Comparison of ENCODE assay signal across 1 fruit fly cellular context in the genomic region with DNA sequence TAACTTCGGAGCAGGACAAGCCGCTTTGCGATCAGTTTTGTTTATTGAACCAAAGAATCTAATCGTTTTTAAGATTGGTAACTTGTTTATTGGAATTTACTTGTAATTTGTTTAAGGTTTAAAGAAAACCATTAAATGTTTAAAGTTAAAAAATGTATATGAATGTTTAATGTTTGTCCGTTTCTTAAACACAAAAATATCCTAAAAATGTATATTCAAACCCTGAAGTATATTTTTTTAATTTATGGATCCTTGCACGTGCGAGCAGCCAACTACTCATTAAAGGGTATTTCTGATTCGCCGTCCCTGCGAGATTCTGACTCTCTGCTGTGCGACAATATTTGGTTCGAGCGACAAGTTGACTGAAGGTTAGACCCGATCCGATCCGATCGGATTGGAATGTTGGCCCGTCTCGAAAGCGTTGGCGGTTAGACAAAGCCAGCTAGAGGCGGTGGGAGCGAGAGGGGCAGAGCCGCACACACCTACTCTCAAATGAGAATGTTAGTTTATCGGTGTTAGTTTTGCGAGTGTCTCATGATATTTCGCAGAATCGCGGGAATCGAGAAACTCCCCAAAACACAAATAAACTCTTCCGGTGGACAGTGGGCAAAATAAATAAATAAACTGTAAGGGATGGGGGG.
TF ChIP-seq lines count a peak whose summit lies in the region.

No protein-coding gene starts in this region.

TF ChIP-seq in whole organism, embryonic, 481 proteins besides CTCF, POLR2A, EP300 and RAD21 (continued from another document and continues in another):
- TF ChIP-seq az2 (GFP tag; optimal IDR thresholded peaks at IDR 0.05; lab: Kevin White, UChicago) (peak; percentile 79), yki (optimal IDR thresholded peaks at IDR 0.05; lab: Kevin White, UChicago) (no peak), CG12659 (GFP tag; optimal IDR thresholded peaks at IDR 0.05; lab: Kevin White, UChicago) (peak; percentile 93), CG12155 (GFP tag; optimal IDR thresholded peaks at IDR 0.05; lab: Kevin White, UChicago) (peak; percentile 76), ap (GFP tag; IDR thresholded peaks at IDR 0.05; lab: Robert Waterston, UW) (peak; percentile 43; the same call in 1 of the 2 replicates), ind (GFP tag; optimal IDR thresholded peaks at IDR 0.05; lab: Kevin White, UChicago) (peak; percentile 76), CG12299 (tag; optimal IDR thresholded peaks at IDR 0.05; lab: Kevin White, UChicago) (peak; percentile 82), Fer3 (tag; optimal IDR thresholded peaks at IDR 0.05; lab: Kevin White, UChicago) (peak; percentile 79), lilli (GFP tag; optimal IDR thresholded peaks at IDR 0.05; lab: Kevin White, UChicago) (peak; percentile 89), Dad (GFP tag; optimal IDR thresholded peaks at IDR 0.05; lab: Kevin White, UChicago) (peak; percentile 77), en (GFP tag; optimal IDR thresholded peaks at IDR 0.05; lab: Kevin White, UChicago) (peak; percentile 59), CG18262 (tag; optimal IDR thresholded peaks at IDR 0.05; lab: Kevin White, UChicago) (peak; percentile 92), CG6813 (GFP tag; optimal IDR thresholded peaks at IDR 0.05; lab: Kevin White, UChicago) (peak; percentile 81), CG7271 (tag; optimal IDR thresholded peaks at IDR 0.05; lab: Kevin White, UChicago) (no peak), sisA (GFP tag; IDR thresholded peaks at IDR 0.05; lab: Robert Waterston, UW) (peak; percentile 73), CG7556 (GFP tag; optimal IDR thresholded peaks at IDR 0.05; lab: Kevin White, UChicago) (peak; percentile 96), dysf (GFP tag; IDR thresholded peaks at IDR 0.05; lab: Robert Waterston, UW) (peak; percentile 87; the same call in 2 of the 3 replicates), CG18476 (GFP tag; optimal IDR thresholded peaks at IDR 0.05; lab: Kevin White, UChicago) (peak; percentile 85), btn (GFP tag; optimal IDR thresholded peaks at IDR 0.05; lab: Kevin White, UChicago) (peak; percentile 51), NK7.1 (GFP tag; optimal IDR thresholded peaks at IDR 0.05; lab: Kevin White, UChicago) (peak; percentile 79), CG31388 (GFP tag; optimal IDR thresholded peaks at IDR 0.05; lab: Kevin White, UChicago) (peak; percentile 4), chm (GFP tag; IDR thresholded peaks at IDR 0.05; lab: Robert Waterston, UW) (no peak), CG17359 (tag; optimal IDR thresholded peaks at IDR 0.05; lab: Kevin White, UChicago) (peak; percentile 80), CG4707 (GFP tag; optimal IDR thresholded peaks at IDR 0.05; lab: Kevin White, UChicago) (no peak), CG14965 (GFP tag; optimal IDR thresholded peaks at IDR 0.05; lab: Kevin White, UChicago; ENCODE audit: borderline replicate concordance) (peak; percentile 18), CG9609 (GFP tag; optimal IDR thresholded peaks at IDR 0.05; lab: Kevin White, UChicago) (peak; percentile 75), zfh2 (GFP tag; optimal IDR thresholded peaks at IDR 0.05; lab: Kevin White, UChicago) (peak; percentile 80), Aef1 (GFP tag; IDR thresholded peaks at IDR 0.05; lab: Robert Waterston, UW) (peak; percentile 64), CG18764 (GFP tag; optimal IDR thresholded peaks at IDR 0.05; lab: Kevin White, UChicago) (peak; percentile 68), CG17568 (GFP tag; optimal IDR thresholded peaks at IDR 0.05; lab: Kevin White, UChicago) (peak; percentile 83), CG10366 (GFP tag; IDR thresholded peaks at IDR 0.05; lab: Robert Waterston, UW) (peak; percentile 65), CG13624 (GFP tag; optimal IDR thresholded peaks at IDR 0.05; lab: Kevin White, UChicago) (peak; percentile 87), sd (tag; optimal IDR thresholded peaks at IDR 0.05; lab: Kevin White, UChicago) (peak; percentile 99), Dek (tag; optimal IDR thresholded peaks at IDR 0.05; lab: Kevin White, UChicago) (peak; percentile 83), emc (GFP tag; optimal IDR thresholded peaks at IDR 0.05; lab: Kevin White, UChicago) (peak; percentile 69), Optix (GFP tag; IDR thresholded peaks at IDR 0.05; lab: Robert Waterston, UW) (peak; percentile 45; the same call in 1 of the 3 replicates), B-H1 (GFP tag; IDR thresholded peaks at IDR 0.05; lab: Robert Waterston, UW) (peak; percentile 22; the same call in 1 of the 3 replicates), CG1792 (GFP tag; optimal IDR thresholded peaks at IDR 0.05; lab: Kevin White, UChicago) (peak; percentile 50), Sox100B (GFP tag; optimal IDR thresholded peaks at IDR 0.05; lab: Kevin White, UChicago) (peak; percentile 94), Bdp1 (GFP tag; optimal IDR thresholded peaks at IDR 0.05; lab: Kevin White, UChicago) (peak; percentile 64), CG11093 (GFP tag; IDR thresholded peaks at IDR 0.05; lab: Robert Waterston, UW) (peak; percentile 74; the same call in 2 of the 3 replicates), Jarid2 (GFP tag; optimal IDR thresholded peaks at IDR 0.05; lab: Kevin White, UChicago) (peak; percentile 57), CG9817 (tag; optimal IDR thresholded peaks at IDR 0.05; lab: Kevin White, UChicago) (peak; percentile 71), CG7357 (GFP tag; IDR thresholded peaks at IDR 0.05; lab: Robert Waterston, UW) (peak; percentile 72), CG7745 (tag; optimal IDR thresholded peaks at IDR 0.05; lab: Kevin White, UChicago) (no peak), Usf (GFP tag; optimal IDR thresholded peaks at IDR 0.05; lab: Kevin White, UChicago) (peak; percentile 82), Dref (GFP tag; IDR thresholded peaks at IDR 0.05; lab: Robert Waterston, UW) (no peak), PHDP (tag; optimal IDR thresholded peaks at IDR 0.05; lab: Kevin White, UChicago) (peak; percentile 89), slou (GFP tag; optimal IDR thresholded peaks at IDR 0.05; lab: Kevin White, UChicago) (peak; percentile 72), CG10959 (GFP tag; IDR thresholded peaks at IDR 0.05; lab: Robert Waterston, UW) (peak; percentile 37), tx (GFP tag; optimal IDR thresholded peaks at IDR 0.05; lab: Kevin White, UChicago) (peak; percentile 71), Dfd (GFP tag; optimal IDR thresholded peaks at IDR 0.05; lab: Kevin White, UChicago) (no peak), CG7786 (GFP tag; optimal IDR thresholded peaks at IDR 0.05; lab: Kevin White, UChicago) (peak; percentile 82), CG11085 (GFP tag; IDR thresholded peaks at IDR 0.05; lab: Robert Waterston, UW) (no peak), CG4424 (GFP tag; optimal IDR thresholded peaks at IDR 0.05; lab: Kevin White, UChicago) (peak; percentile 84), Rx (GFP tag; IDR thresholded peaks at IDR 0.05; lab: Robert Waterston, UW) (0 out of 2 replicates have a peak, but pooled peaks have one; percentile 25), CG8281 (tag; optimal IDR thresholded peaks at IDR 0.05; lab: Kevin White, UChicago) (peak; percentile 67), CG2129 (GFP tag; IDR thresholded peaks at IDR 0.05; lab: Robert Waterston, UW; ENCODE audit: partially characterized antibody) (no peak), CG7372 (GFP tag; IDR thresholded peaks at IDR 0.05; lab: Robert Waterston, UW) (peak; percentile 63; the same call in 1 of the 2 replicates), ems (GFP tag; optimal IDR thresholded peaks at IDR 0.05; lab: Kevin White, UChicago) (peak; percentile 80), Scr (GFP tag; IDR thresholded peaks at IDR 0.05; lab: Robert Waterston, UW; ENCODE audit: partially characterized antibody) (no peak), ttk (GFP tag; IDR thresholded peaks at IDR 0.05; lab: Robert Waterston, UW) (peak; percentile 40; the same call in 1 of the 2 replicates), Hr51 (GFP tag; optimal IDR thresholded peaks at IDR 0.05; lab: Kevin White, UChicago) (peak; percentile 82 to 92), otp (GFP tag; IDR thresholded peaks at IDR 0.05; lab: Robert Waterston, UW) (0 out of 3 replicates have a peak, but pooled peaks have one; percentile 6), Hey (tag; optimal IDR thresholded peaks at IDR 0.05; lab: Kevin White, UChicago) (no peak), CG14050 (GFP tag; IDR thresholded peaks at IDR 0.05; lab: Robert Waterston, UW) (peak; percentile 69), CG15696 (tag; optimal IDR thresholded peaks at IDR 0.05; lab: Kevin White, UChicago) (peak; percentile 81), wdn (GFP tag; IDR thresholded peaks at IDR 0.05; lab: Robert Waterston, UW) (peak; percentile 62), D19B (GFP tag; optimal IDR thresholded peaks at IDR 0.05; lab: Kevin White, UChicago) (peak; percentile 81), HHEX (GFP tag; optimal IDR thresholded peaks at IDR 0.05; lab: Kevin White, UChicago) (peak; percentile 83), D19A (tag; optimal IDR thresholded peaks at IDR 0.05; lab: Kevin White, UChicago) (peak; percentile 99), CG14441 (GFP tag; IDR thresholded peaks at IDR 0.05; lab: Robert Waterston, UW) (peak; percentile 75), chn (GFP tag; optimal IDR thresholded peaks at IDR 0.05; lab: Kevin White, UChicago) (peak; percentile 80), Deaf1 (tag; optimal IDR thresholded peaks at IDR 0.05; lab: Kevin White, UChicago) (peak; percentile 71), CG31365 (tag; optimal IDR thresholded peaks at IDR 0.05; lab: Kevin White, UChicago) (peak; percentile 34), slp2 (GFP tag; optimal IDR thresholded peaks at IDR 0.05; lab: Kevin White, UChicago) (peak; percentile 72), tap (tag; optimal IDR thresholded peaks at IDR 0.05; lab: Kevin White, UChicago) (peak; percentile 80), CG12071 (GFP tag; optimal IDR thresholded peaks at IDR 0.05; lab: Kevin White, UChicago) (peak; percentile 57), dm (GFP tag; optimal IDR thresholded peaks at IDR 0.05; lab: Kevin White, UChicago) (peak; percentile 65), ken (GFP tag; IDR thresholded peaks at IDR 0.05; lab: Robert Waterston, UW) (no peak), z (GFP tag; IDR thresholded peaks at IDR 0.05; lab: Robert Waterston, UW) (0 out of 3 replicates have a peak, but pooled peaks have one; percentile 16), al (GFP tag; IDR thresholded peaks at IDR 0.05; lab: Robert Waterston, UW) (peak; percentile 75), D (optimal IDR thresholded peaks at IDR 0.05; lab: Kevin White, UChicago) (no peak), D (GFP tag; optimal IDR thresholded peaks at IDR 0.05; lab: Kevin White, UChicago) (peak; percentile 87), CG11247 (GFP tag; IDR thresholded peaks at IDR 0.05; lab: Robert Waterston, UW) (peak; percentile 58), gro (GFP tag; optimal IDR thresholded peaks at IDR 0.05; lab: Kevin White, UChicago) (peak; percentile 83), Atf3 (GFP tag; optimal IDR thresholded peaks at IDR 0.05; lab: Kevin White, UChicago) (peak; percentile 62), mirr (GFP tag; optimal IDR thresholded peaks at IDR 0.05; lab: Kevin White, UChicago) (peak; percentile 48), twi (tag; optimal IDR thresholded peaks at IDR 0.05; lab: Kevin White, UChicago) (peak; percentile 77), Xbp1 (GFP tag; optimal IDR thresholded peaks at IDR 0.05; lab: Kevin White, UChicago) (peak; percentile 82), sob (GFP tag; IDR thresholded peaks at IDR 0.05; lab: Robert Waterston, UW) (peak; percentile 68; the same call in 1 of the 2 replicates), klu (GFP tag; IDR thresholded peaks at IDR 0.05; lab: Robert Waterston, UW) (peak; percentile 59; the same call in 1 of the 2 replicates), Hsf (GFP tag; optimal IDR thresholded peaks at IDR 0.05; lab: Kevin White, UChicago) (peak; percentile 86), Spps (tag; optimal IDR thresholded peaks at IDR 0.05; lab: Kevin White, UChicago) (peak; percentile 58), p53 (GFP tag; optimal IDR thresholded peaks at IDR 0.05; lab: Kevin White, UChicago) (peak; percentile 37), CG6791 (GFP tag; IDR thresholded peaks at IDR 0.05; lab: Robert Waterston, UW; ENCODE audit: partially characterized antibody) (no peak), chif (GFP tag; optimal IDR thresholded peaks at IDR 0.05; lab: Kevin White, UChicago) (peak; percentile 69 to 86), CG12236 (GFP tag; optimal IDR thresholded peaks at IDR 0.05; lab: Kevin White, UChicago) (peak; percentile 82), esg (GFP tag; conservative IDR thresholded peaks at IDR 0.05; lab: Robert Waterston, UW) (peak; percentile 78), CG13775 (GFP tag; optimal IDR thresholded peaks at IDR 0.05; lab: Kevin White, UChicago) (peak; percentile 87), Eip74EF (GFP tag; optimal IDR thresholded peaks at IDR 0.05; lab: Kevin White, UChicago) (peak in 1 of 2 experiments; percentile 73), da (GFP tag; optimal IDR thresholded peaks at IDR 0.05; lab: Kevin White, UChicago) (peak; percentile 57), jing (GFP tag; optimal IDR thresholded peaks at IDR 0.05; lab: Kevin White, UChicago) (peak; percentile 47), schlank (tag; optimal IDR thresholded peaks at IDR 0.05; lab: Kevin White, UChicago) (peak; percentile 14), Dp (GFP tag; optimal IDR thresholded peaks at IDR 0.05; lab: Kevin White, UChicago) (no peak), Ptx1 (GFP tag; IDR thresholded peaks at IDR 0.05; lab: Robert Waterston, UW) (peak; percentile 82), gfzf (GFP tag; optimal IDR thresholded peaks at IDR 0.05; lab: Kevin White, UChicago) (no peak), CG6854 (GFP tag; optimal IDR thresholded peaks at IDR 0.05; lab: Kevin White, UChicago) (peak; percentile 89), HLH3B (GFP tag; IDR thresholded peaks at IDR 0.05; lab: Robert Waterston, UW) (peak; percentile 77), CG2678 (tag; optimal IDR thresholded peaks at IDR 0.05; lab: Kevin White, UChicago) (peak; percentile 95), CkIIα-i1 (GFP tag; IDR thresholded peaks at IDR 0.05; lab: Robert Waterston, UW) (no peak), ranshi (GFP tag; IDR thresholded peaks at IDR 0.05; lab: Robert Waterston, UW) (peak; percentile 67; the same call in 1 of the 2 replicates), ewg (GFP tag; optimal IDR thresholded peaks at IDR 0.05; lab: Kevin White, UChicago) (peak; percentile 69), odd (GFP tag; optimal IDR thresholded peaks at IDR 0.05; lab: Kevin White, UChicago) (peak; percentile 87), ase (GFP tag; IDR thresholded peaks at IDR 0.05; lab: Robert Waterston, UW) (0 out of 3 replicates have a peak, but pooled peaks have one; percentile 49), hbn (GFP tag; IDR thresholded peaks at IDR 0.05; lab: Robert Waterston, UW; ENCODE audit: partially characterized antibody) (no peak), CG8290 (GFP tag; optimal IDR thresholded peaks at IDR 0.05; lab: Kevin White, UChicago) (peak; percentile 35), CG8290 (tag; optimal IDR thresholded peaks at IDR 0.05; lab: Kevin White, UChicago) (peak; percentile 53), CG4404 (GFP tag; IDR thresholded peaks at IDR 0.05; lab: Robert Waterston, UW) (peak; percentile 63), CG13296 (GFP tag; optimal IDR thresholded peaks at IDR 0.05; lab: Kevin White, UChicago) (peak; percentile 93), CG5180 (GFP tag; optimal IDR thresholded peaks at IDR 0.05; lab: Kevin White, UChicago) (peak; percentile 96)
